Fruit fly (Drosophila melanogaster) whole organism, embryonic: ENCODE measurements around the gene RASSF8.

Experiments
- Atf3 ChIP-seq: fragments of 200-800 bp; sonication (Bioruptor generic); optimal IDR thresholded peaks from 3 replicates; lab custom pipeline; 2016; ENCODE audit warnings: missing biosample characterization, missing genetic modification characterization
- C15 ChIP-seq: fragments of 200-800 bp; sonication (Bioruptor generic); IDR thresholded peaks from 3 replicates; pipeline ENCODE4 v1.3.6; 2022; ENCODE audit warnings: missing biosample characterization, missing genetic modification characterization
- CG10462 ChIP-seq: fragments of 200-800 bp; sonication (Bioruptor generic); optimal IDR thresholded peaks from 2 replicates; lab custom pipeline; 2016; ENCODE audit warnings: missing biosample characterization, missing genetic modification characterization
- CG10979 ChIP-seq: fragments of 200-800 bp; sonication (Bioruptor generic); optimal IDR thresholded peaks from 2 replicates; lab custom pipeline; 2018; ENCODE audit warnings: missing biosample characterization, mild to moderate bottlenecking, missing genetic modification characterization, moderate library complexity
- CG11456 ChIP-seq: fragments of 200-800 bp; sonication (Bioruptor generic); IDR thresholded peaks from 3 replicates; pipeline ENCODE4 v1.3.6; 2022; ENCODE audit warnings: missing biosample characterization, missing genetic modification characterization
- CG11560 ChIP-seq: fragments of 200-800 bp; sonication (Bioruptor generic); IDR thresholded peaks from 3 replicates; pipeline ENCODE4 v1.3.6; 2022; ENCODE audit warnings: missing biosample characterization, missing genetic modification characterization
- CG11695 ChIP-seq: fragments of 200-800 bp; sonication (Bioruptor generic); IDR thresholded peaks from 3 replicates; pipeline ENCODE4 v1.3.6; 2022; ENCODE audit warnings: missing biosample characterization, missing genetic modification characterization
- CG11696 ChIP-seq: fragments of 200-800 bp; sonication (Bioruptor generic); IDR thresholded peaks from 2 replicates; pipeline ENCODE4 v1.3.6; 2022; ENCODE audit warnings: missing biosample characterization, missing genetic modification characterization
- CG14441 ChIP-seq: fragments of 200-800 bp; sonication (Bioruptor generic); IDR thresholded peaks from 2 replicates; pipeline ENCODE4 v1.3.6; 2022; ENCODE audit warnings: missing biosample characterization, missing genetic modification characterization
- CG14965 ChIP-seq: fragments of 200-800 bp; sonication (Bioruptor generic); optimal IDR thresholded peaks from 2 replicates; lab custom pipeline; 2016; ENCODE audit warnings: missing biosample characterization, missing genetic modification characterization, borderline replicate concordance
- CG15073 ChIP-seq: fragments of 200-800 bp; sonication (Bioruptor generic); optimal IDR thresholded peaks from 2 replicates; lab custom pipeline; 2016; ENCODE audit warnings: missing biosample characterization, missing genetic modification characterization
- CG1529 ChIP-seq: fragments of 200-800 bp; sonication (Bioruptor generic); optimal IDR thresholded peaks from 3 replicates; lab custom pipeline; 2018; ENCODE audit warnings: missing biosample characterization, missing genetic modification characterization
- CG15601 ChIP-seq: fragments of 200-800 bp; sonication (Bioruptor generic); optimal IDR thresholded peaks from 3 replicates; lab custom pipeline; 2019; ENCODE audit warnings: missing biosample characterization, mild to moderate bottlenecking, missing genetic modification characterization, moderate library complexity
- CG1647 ChIP-seq: fragments of 200-800 bp; sonication (Bioruptor generic); optimal IDR thresholded peaks from 3 replicates; lab custom pipeline; 2016; ENCODE audit warnings: missing biosample characterization, missing genetic modification characterization
- CG17612 ChIP-seq: fragments of 200-800 bp; sonication (Bioruptor generic); IDR thresholded peaks from 2 replicates; pipeline ENCODE4 v1.3.6; 2022; ENCODE audit warnings: missing biosample characterization, missing genetic modification characterization
- CG18011 ChIP-seq: fragments of 200-800 bp; sonication (Bioruptor generic); optimal IDR thresholded peaks from 2 replicates; lab custom pipeline; 2017; ENCODE audit warnings: missing biosample characterization, missing genetic modification characterization, mild to moderate bottlenecking, moderate library complexity, missing genotype
- CG2202 ChIP-seq: fragments of 200-800 bp; sonication (Bioruptor generic); optimal IDR thresholded peaks from 2 replicates; lab custom pipeline; 2018; ENCODE audit warnings: missing biosample characterization, mild to moderate bottlenecking, missing genetic modification characterization
- CG30403 ChIP-seq: fragments of 200-800 bp; sonication (Bioruptor generic); optimal IDR thresholded peaks from 3 replicates; lab custom pipeline; 2016; ENCODE audit warnings: missing biosample characterization, missing genetic modification characterization
- CG32772 ChIP-seq: fragments of 200-800 bp; sonication (Bioruptor generic); IDR thresholded peaks from 2 replicates; pipeline ENCODE4 v1.3.6; 2022; ENCODE audit warnings: missing biosample characterization, missing genetic modification characterization
- CG34224 ChIP-seq: fragments of 200-800 bp; sonication (Bioruptor generic); IDR thresholded peaks from 3 replicates; pipeline ENCODE4 v1.3.6; 2022; ENCODE audit warnings: missing biosample characterization, missing genetic modification characterization; ENCODE audit not compliant: partially characterized antibody
- CG5180 ChIP-seq: fragments of 200-800 bp; sonication (Bioruptor generic); optimal IDR thresholded peaks from 3 replicates; lab custom pipeline; 2017; ENCODE audit warnings: missing biosample characterization, missing genetic modification characterization, mild to moderate bottlenecking, moderate library complexity, missing genetic modification reagents
- CG6254 ChIP-seq: fragments of 200-800 bp; sonication (Bioruptor generic); optimal IDR thresholded peaks from 3 replicates; lab custom pipeline; 2017; ENCODE audit warnings: mild to moderate bottlenecking, missing biosample characterization, missing genetic modification reagents, missing genetic modification characterization
- CG9797 ChIP-seq: fragments of 200-800 bp; sonication (Bioruptor generic); optimal IDR thresholded peaks from 3 replicates; lab custom pipeline; 2018; ENCODE audit warnings: missing biosample characterization, mild to moderate bottlenecking, missing genetic modification characterization
- Camta ChIP-seq: fragments of 200-800 bp; sonication (Bioruptor generic); optimal IDR thresholded peaks from 2 replicates; lab custom pipeline; 2016; ENCODE audit warnings: missing biosample characterization, missing genetic modification characterization
- Chrac-16 ChIP-seq: fragments of 200-800 bp; sonication (Bioruptor generic); optimal IDR thresholded peaks from 3 replicates; lab custom pipeline; 2016; ENCODE audit warnings: missing biosample characterization, missing genetic modification characterization
- Dip3 ChIP-seq: fragments of 200-800 bp; sonication (Bioruptor generic); optimal IDR thresholded peaks from 3 replicates; lab custom pipeline; 2016; ENCODE audit warnings: missing biosample characterization, missing genetic modification characterization
- Dref ChIP-seq: fragments of 200-800 bp; sonication (Bioruptor generic); IDR thresholded peaks from 2 replicates; pipeline ENCODE4 v1.3.6; 2022; ENCODE audit warnings: missing biosample characterization, missing genetic modification characterization
- Gug ChIP-seq: fragments of 200-800 bp; sonication (Bioruptor generic); IDR thresholded peaks from 4 replicates; pipeline ENCODE4 v1.3.6; 2022; ENCODE audit warnings: missing biosample characterization, missing genetic modification characterization
- NK7.1 ChIP-seq: fragments of 200-800 bp; sonication (Bioruptor generic); optimal IDR thresholded peaks from 3 replicates; lab custom pipeline; 2016; ENCODE audit warnings: missing biosample characterization, missing genetic modification characterization
- NfI ChIP-seq: fragments of 200-800 bp; sonication (Bioruptor generic); optimal IDR thresholded peaks from 3 replicates; lab custom pipeline; 2018; ENCODE audit warnings: missing biosample characterization, mild to moderate bottlenecking, missing genetic modification characterization, moderate library complexity
- Optix ChIP-seq: fragments of 200-800 bp; sonication (Bioruptor generic); IDR thresholded peaks from 3 replicates; pipeline ENCODE4 v1.3.6; 2022; ENCODE audit warnings: missing biosample characterization, missing genetic modification characterization
- Sry-δ ChIP-seq: fragments of 200-800 bp; sonication (Bioruptor generic); optimal IDR thresholded peaks from 2 replicates; lab custom pipeline; 2016; ENCODE audit warnings: missing biosample characterization, missing genetic modification characterization
- Trl ChIP-seq, 3 experiments: fragments of >200 bp in 2 of 3; fragments of 200-800 bp in 1 of 3; sonication (Bioruptor generic) in 1 of 3; optimal IDR thresholded peaks; 2 replicates in 1 of 3; 3 replicates in 2 of 3; lab custom pipeline; 2016 to 2017; ENCODE audit warnings: missing biosample characterization in 1 of 3, missing genetic modification characterization in 1 of 3
- crp ChIP-seq, 2 experiments: fragments of 200-800 bp; sonication (Bioruptor generic); optimal IDR thresholded peaks; 2 replicates in 1 of 2; 3 replicates in 1 of 2; lab custom pipeline; 2017; ENCODE audit warnings: missing biosample characterization in 2 of 2, missing genetic modification characterization in 2 of 2, mild to moderate bottlenecking in 1 of 2, moderate library complexity in 1 of 2
- danr ChIP-seq: fragments of 200-800 bp; sonication (Bioruptor generic); IDR thresholded peaks from 2 replicates; pipeline ENCODE4 v1.3.6; 2022; ENCODE audit warnings: missing biosample characterization, missing genetic modification characterization
- dm ChIP-seq: fragments of 200-800 bp; sonication (Bioruptor generic); optimal IDR thresholded peaks from 3 replicates; lab custom pipeline; 2016; ENCODE audit warnings: missing biosample characterization, missing genetic modification characterization
- ewg ChIP-seq: fragments of 200-800 bp; sonication (Bioruptor generic); optimal IDR thresholded peaks from 3 replicates; lab custom pipeline; 2017; ENCODE audit warnings: mild to moderate bottlenecking, missing biosample characterization, missing genetic modification reagents, missing genetic modification characterization
- fd3F ChIP-seq: fragments of 200-800 bp; sonication (Bioruptor generic); optimal IDR thresholded peaks from 2 replicates; lab custom pipeline; 2018; ENCODE audit warnings: missing biosample characterization, mild to moderate bottlenecking, missing genetic modification characterization, moderate library complexity
- ftz-f1 ChIP-seq: fragments of 200-800 bp; sonication (Bioruptor generic); optimal IDR thresholded peaks from 2 replicates; lab custom pipeline; 2016; ENCODE audit warnings: missing biosample characterization, missing genetic modification characterization
- fu2 ChIP-seq: fragments of 200-800 bp; sonication (Bioruptor generic); optimal IDR thresholded peaks from 2 replicates; lab custom pipeline; 2016; ENCODE audit warnings: missing biosample characterization, missing genetic modification characterization
- gcm ChIP-seq: fragments of 200-800 bp; sonication (Bioruptor generic); optimal IDR thresholded peaks from 2 replicates; lab custom pipeline; 2019; ENCODE audit warnings: missing biosample characterization, mild to moderate bottlenecking, missing genetic modification characterization, moderate library complexity
- gro ChIP-seq: fragments of 200-800 bp; sonication (Bioruptor generic); optimal IDR thresholded peaks from 2 replicates; lab custom pipeline; 2016; ENCODE audit warnings: missing biosample characterization, missing genetic modification characterization
- lmd ChIP-seq: fragments of 200-800 bp; sonication (Bioruptor generic); IDR thresholded peaks from 2 replicates; pipeline ENCODE4 v1.3.6; 2022; ENCODE audit warnings: missing biosample characterization, missing genetic modification characterization
- mirr ChIP-seq: fragments of 200-800 bp; sonication (Bioruptor generic); optimal IDR thresholded peaks from 3 replicates; lab custom pipeline; 2018; ENCODE audit warnings: missing biosample characterization, mild to moderate bottlenecking, missing genetic modification characterization
- pfk ChIP-seq: fragments of 200-800 bp; sonication (Bioruptor generic); optimal IDR thresholded peaks from 2 replicates; lab custom pipeline; 2018; ENCODE audit warnings: missing biosample characterization, mild to moderate bottlenecking, missing genetic modification characterization, moderate library complexity
- pho ChIP-seq: fragments of 200-800 bp; sonication (Bioruptor generic); optimal IDR thresholded peaks from 2 replicates; lab custom pipeline; 2016; ENCODE audit warnings: missing biosample characterization, missing genetic modification characterization
- sd ChIP-seq: fragments of 200-800 bp; sonication (Bioruptor generic); optimal IDR thresholded peaks from 3 replicates; lab custom pipeline; 2018; ENCODE audit warnings: missing biosample characterization, mild to moderate bottlenecking, missing genetic modification characterization, moderate library complexity
- sisA ChIP-seq: fragments of 200-800 bp; sonication (Bioruptor generic); IDR thresholded peaks from 2 replicates; pipeline ENCODE4 v1.3.6; 2022; ENCODE audit warnings: missing biosample characterization, missing genetic modification characterization
- unc-4 ChIP-seq: fragments of 200-800 bp; sonication (Bioruptor generic); IDR thresholded peaks from 2 replicates; pipeline ENCODE4 v1.3.6; 2022; ENCODE audit warnings: missing biosample characterization, missing genetic modification characterization; ENCODE audit not compliant: partially characterized antibody
- zf30C ChIP-seq: fragments of 200-800 bp; sonication (Bioruptor generic); optimal IDR thresholded peaks from 3 replicates; lab custom pipeline; 2018; ENCODE audit warnings: missing biosample characterization, mild to moderate bottlenecking, missing genetic modification characterization

RASSF8 gene

dm6 chr3R:25631079-25631478 lies 30.5 kb upstream of the RASSF8 start (continued):
- TF ChIP-seq CG10462 (GFP tag; lab: Kevin White, UChicago) = peak; percentile 14
- TF ChIP-seq lmd (GFP tag; lab: Robert Waterston, UW) = peak; percentile 80
- TF ChIP-seq fd3F (GFP tag; lab: Kevin White, UChicago) = peak; percentile 35
- TF ChIP-seq NfI = peak; percentile 66
- TF ChIP-seq Dip3 (GFP tag; lab: Kevin White, UChicago) = peak; percentile 32
- TF ChIP-seq Chrac-16 (GFP tag; lab: Kevin White, UChicago) = peak; percentile 40
- peak; percentile 47; the same call in 2 of the 4 replicates for TF ChIP-seq Gug (GFP tag; lab: Robert Waterston, UW)
- peak; percentile 79 for TF ChIP-seq sisA (GFP tag; lab: Robert Waterston, UW)
- TF ChIP-seq sd (tag; lab: Kevin White, UChicago) = peak; percentile 46
- TF ChIP-seq pfk (GFP tag; lab: Kevin White, UChicago) = no peak
- TF ChIP-seq ftz-f1 = no peak
- TF ChIP-seq Sry-δ (GFP tag; lab: Kevin White, UChicago) = peak; percentile 24
- peak; percentile 44 for TF ChIP-seq NK7.1 (GFP tag; lab: Kevin White, UChicago)
- peak; percentile 77 for TF ChIP-seq zf30C (GFP tag; lab: Kevin White, UChicago)
- TF ChIP-seq CG34224 (GFP tag; lab: Robert Waterston, UW) = no peak
- peak; percentile 71 for TF ChIP-seq danr (GFP tag; lab: Robert Waterston, UW)
- no peak for TF ChIP-seq gro (GFP tag; lab: Kevin White, UChicago)
- peak; percentile 60 for TF ChIP-seq CG30403
- no peak for TF ChIP-seq Trl (optimal IDR thresholded peaks at IDR 0.05; lab: Kevin White, UChicago)
- peak; percentile 62 for TF ChIP-seq Trl (GFP tag; optimal IDR thresholded peaks at IDR 0.05; lab: Kevin White, UChicago)
- TF ChIP-seq CG9797 (GFP tag; lab: Kevin White, UChicago) = no peak
- TF ChIP-seq CG11696 (GFP tag; lab: Robert Waterston, UW) = no peak
- peak; percentile 40 for TF ChIP-seq CG1647 (GFP tag; lab: Kevin White, UChicago)
- peak; percentile 74 for TF ChIP-seq CG14441 (GFP tag; lab: Robert Waterston, UW)
- peak; percentile 63 for TF ChIP-seq CG15601
- peak; percentile 9 for TF ChIP-seq dm
- peak; percentile 25 for TF ChIP-seq fu2 (GFP tag; lab: Kevin White, UChicago)
- no peak for TF ChIP-seq CG18011 (GFP tag; lab: Kevin White, UChicago)
- peak; percentile 13 for TF ChIP-seq Camta (GFP tag; lab: Kevin White, UChicago)
- TF ChIP-seq unc-4 (GFP tag; lab: Robert Waterston, UW) = no peak
- TF ChIP-seq CG32772 = peak; percentile 77
- TF ChIP-seq CG6254 (GFP tag; lab: Kevin White, UChicago) = peak; percentile 27
- 0 out of 2 replicates have a peak, but pooled peaks have one; percentile 4 for TF ChIP-seq CG17612 (GFP tag; lab: Robert Waterston, UW)
- no peak for TF ChIP-seq mirr
- TF ChIP-seq pho = peak; percentile 58
- peak; percentile 48 for TF ChIP-seq ewg (GFP tag; lab: Kevin White, UChicago)
- TF ChIP-seq CG5180 (GFP tag; lab: Kevin White, UChicago) = peak; percentile 56
- peak; percentile 45 for TF ChIP-seq CG1529 (GFP tag; lab: Kevin White, UChicago)
- TF ChIP-seq Optix (GFP tag; lab: Robert Waterston, UW) = peak; percentile 55; the same call in 2 of the 3 replicates
- TF ChIP-seq gcm (GFP tag; lab: Kevin White, UChicago) = peak; percentile 44
- TF ChIP-seq Dref (GFP tag; lab: Robert Waterston, UW) = no peak
- TF ChIP-seq CG15073 (GFP tag; lab: Kevin White, UChicago) = no peak
- peak; percentile 26 for TF ChIP-seq CG14965 (GFP tag; lab: Kevin White, UChicago)
- TF ChIP-seq CG11560 (tag; lab: Robert Waterston, UW) = 0 out of 3 replicates have a peak, but pooled peaks have one; percentile 44
- peak; percentile 46; the same call in 2 of the 3 replicates for TF ChIP-seq CG11456
- peak; percentile 56; the same call in 2 of the 3 replicates for TF ChIP-seq CG11695
- no peak for TF ChIP-seq CG2202 (tag; lab: Kevin White, UChicago)
- TF ChIP-seq crp (GFP tag; optimal IDR thresholded peaks at IDR 0.05; lab: Kevin White, UChicago) = peak in 1 of 2 experiments; percentile 1
- TF ChIP-seq Atf3 (GFP tag; lab: Kevin White, UChicago) = peak; percentile 11
- TF ChIP-seq CG10979 (tag; lab: Kevin White, UChicago) = peak; percentile 72
- TF ChIP-seq C15 = 0 out of 3 replicates have a peak, but pooled peaks have one; percentile 42
